Fruit fly (Drosophila melanogaster): ENCODE results near the gene Npc2b.

Npc2b gene

dm6 chr3R:14056320-14057053 is 32.8 kb upstream of the Npc2b start, which contains the start of gene foxo:
Gene foxo (plus strand): TSS chr3R:14056945.
- TF ChIP-seq CG4496 (GFP tag; IDR thresholded peaks at IDR 0.05) (peak; percentile 70; the same call in 1 of the 3 replicates), Pif1B (GFP tag; optimal IDR thresholded peaks at IDR 0.05) (peak; percentile 43), Pif1A (GFP tag; optimal IDR thresholded peaks at IDR 0.05) (peak; percentile 54), CG14655 (GFP tag; optimal IDR thresholded peaks at IDR 0.05) (peak; percentile 70), CG15710 (tag; optimal IDR thresholded peaks at IDR 0.05) (peak; percentile 74), CG34367 (tag; optimal IDR thresholded peaks at IDR 0.05) (peak; percentile 47), CG9948 (tag; optimal IDR thresholded peaks at IDR 0.05) (peak; percentile 66), CG17806 (tag; optimal IDR thresholded peaks at IDR 0.05) (peak; percentile 66), CG32121 (GFP tag; IDR thresholded peaks at IDR 0.05) (peak; percentile 60; the same call in 1 of the 2 replicates), gl (tag; optimal IDR thresholded peaks at IDR 0.05) (no peak), rn (GFP tag; IDR thresholded peaks at IDR 0.05) (no peak), EcR (GFP tag; optimal IDR thresholded peaks at IDR 0.05) (peak; percentile 43), CG13204 (GFP tag; optimal IDR thresholded peaks at IDR 0.05) (peak; percentile 39), CG12605 (GFP tag; IDR thresholded peaks at IDR 0.05) (peak; percentile 62; the same call in 1 of the 2 replicates), CG10348 (GFP tag; IDR thresholded peaks at IDR 0.05) (no peak), D1 (tag; optimal IDR thresholded peaks at IDR 0.05) (peak; percentile 69), CG8301 (tag; optimal IDR thresholded peaks at IDR 0.05) (peak; percentile 66), CG8159 (tag; optimal IDR thresholded peaks at IDR 0.05) (peak; percentile 76), Snoo (tag; optimal IDR thresholded peaks at IDR 0.05) (peak; percentile 59), fd96Ca (GFP tag; IDR thresholded peaks at IDR 0.05) (no peak; the same call in 1 of the 3 replicates), Ets98B (GFP tag; IDR thresholded peaks at IDR 0.05) (peak; percentile 43)

- no peak for TF ChIP-seq CG8301 (tag; optimal IDR thresholded peaks at IDR 0.05)
- TF ChIP-seq CG12605 (GFP tag; IDR thresholded peaks at IDR 0.05) = 0 out of 2 replicates have a peak, but pooled peaks have one; percentile 28
- peak; percentile 57 for TF ChIP-seq Pif1B (GFP tag; optimal IDR thresholded peaks at IDR 0.05)
- TF ChIP-seq CG4496 (GFP tag; IDR thresholded peaks at IDR 0.05) = no peak
Observed at dm6 chr3R:14057132-14057855, 32.0 kb upstream of the Npc2b start.

dm6 chr3R:14058531-14059431 is 30.5 kb upstream of the Npc2b start:
- TF ChIP-seq D1 (tag; optimal IDR thresholded peaks at IDR 0.05) (no peak), CG32121 (GFP tag; IDR thresholded peaks at IDR 0.05) (no peak), fd96Ca (GFP tag; IDR thresholded peaks at IDR 0.05) (no peak), Pif1A (GFP tag; optimal IDR thresholded peaks at IDR 0.05) (no peak), CG9948 (tag; optimal IDR thresholded peaks at IDR 0.05) (no peak), Pif1B (GFP tag; optimal IDR thresholded peaks at IDR 0.05) (no peak), EcR (GFP tag; optimal IDR thresholded peaks at IDR 0.05) (no peak), CG12605 (GFP tag; IDR thresholded peaks at IDR 0.05) (no peak), CG8159 (tag; optimal IDR thresholded peaks at IDR 0.05) (no peak)

- TF ChIP-seq Pif1A (GFP tag; optimal IDR thresholded peaks at IDR 0.05) = no peak
- no peak for TF ChIP-seq D1 (tag; optimal IDR thresholded peaks at IDR 0.05)
- TF ChIP-seq CG15710 (tag; optimal IDR thresholded peaks at IDR 0.05) = no peak
- TF ChIP-seq Ets98B (GFP tag; IDR thresholded peaks at IDR 0.05) = no peak
- no peak for TF ChIP-seq CG9948 (tag; optimal IDR thresholded peaks at IDR 0.05)
- TF ChIP-seq Snoo (tag; optimal IDR thresholded peaks at IDR 0.05) = no peak
- no peak for TF ChIP-seq CG4496 (GFP tag; IDR thresholded peaks at IDR 0.05)
- TF ChIP-seq CG10348 (GFP tag; IDR thresholded peaks at IDR 0.05) = no peak
- no peak for TF ChIP-seq CG12605 (GFP tag; IDR thresholded peaks at IDR 0.05)
- no peak for TF ChIP-seq CG13204 (GFP tag; optimal IDR thresholded peaks at IDR 0.05)
- TF ChIP-seq CG32121 (GFP tag; IDR thresholded peaks at IDR 0.05) = no peak
- TF ChIP-seq CG17806 (tag; optimal IDR thresholded peaks at IDR 0.05) = no peak
- TF ChIP-seq gl (tag; optimal IDR thresholded peaks at IDR 0.05) = no peak
- TF ChIP-seq CG34367 (tag; optimal IDR thresholded peaks at IDR 0.05) = no peak
- no peak for TF ChIP-seq CG8301 (tag; optimal IDR thresholded peaks at IDR 0.05)
Observed at dm6 chr3R:14059703-14060300, 29.5 kb upstream of the Npc2b start.

- TF ChIP-seq fd96Ca (GFP tag; IDR thresholded peaks at IDR 0.05) = no peak
Observed at dm6 chr3R:14060399-14060798, 28.9 kb upstream of the Npc2b start.
